Worm (Caenorhabditis elegans) whole organism, L2 larva: ENCODE measurements around the gene dnj-26.

ENCODE experiments used
- F13H6.1 ChIP-seq: sonication (generic microtip); optimal IDR thresholded peaks from 2 replicates; lab custom pipeline; 2016; ENCODE audit warnings: missing genetic modification characterization, missing compliant biosample characterization
- R02D3.7 ChIP-seq: fragments of 150-350 bp; optimal IDR thresholded peaks from 2 replicates; lab custom pipeline; 2014; ENCODE audit warnings: missing biosample characterization, missing genetic modification characterization
- Y55F3AM.14 ChIP-seq: fragments of 200-800 bp; sonication (Bioruptor generic); optimal IDR thresholded peaks from 2 replicates; lab custom pipeline; 2018; ENCODE audit warnings: mild to moderate bottlenecking, missing genetic modification characterization, missing compliant biosample characterization
- alr-1 ChIP-seq: fragments of 150-350 bp; optimal IDR thresholded peaks from 2 replicates; lab custom pipeline; 2014; ENCODE audit warnings: missing biosample characterization, missing genetic modification characterization
- aly-2 ChIP-seq: fragments of 150-350 bp; optimal IDR thresholded peaks from 2 replicates; lab custom pipeline; 2014; ENCODE audit warnings: missing biosample characterization, missing genetic modification characterization
- ama-1 ChIP-seq: fragments of 150-350 bp; optimal IDR thresholded peaks from 2 replicates; lab custom pipeline; 2018; ENCODE audit warnings: inconsistent platforms
- ceh-16 ChIP-seq: fragments of 150-350 bp; optimal IDR thresholded peaks from 2 replicates; lab custom pipeline; 2014; ENCODE audit warnings: missing biosample characterization, missing genetic modification characterization
- ceh-82 ChIP-seq: fragments of 150-350 bp; optimal IDR thresholded peaks from 2 replicates; lab custom pipeline; 2014; ENCODE audit warnings: missing biosample characterization, missing genetic modification characterization
- crh-2 ChIP-seq: sonication (generic microtip); optimal IDR thresholded peaks from 2 replicates; lab custom pipeline; 2017; ENCODE audit warnings: missing biosample characterization, missing genetic modification characterization
- dmd-4 ChIP-seq: sonication (generic microtip); optimal IDR thresholded peaks from 2 replicates; lab custom pipeline; 2017; ENCODE audit warnings: missing biosample characterization, missing genetic modification characterization
- egl-27 ChIP-seq: sonication (generic microtip); optimal IDR thresholded peaks from 3 replicates; lab custom pipeline; 2017; ENCODE audit warnings: missing biosample characterization, missing genetic modification reagents, missing genetic modification characterization
- elt-1 ChIP-seq: fragments of 150-350 bp; optimal IDR thresholded peaks from 2 replicates; lab custom pipeline; 2014; ENCODE audit warnings: missing biosample characterization, missing genetic modification characterization
- elt-3 ChIP-seq: sonication (generic microtip); optimal IDR thresholded peaks from 2 replicates; lab custom pipeline; 2017; ENCODE audit warnings: missing biosample characterization, missing genetic modification characterization
- fos-1 ChIP-seq: fragments of 150-350 bp; optimal IDR thresholded peaks from 2 replicates; lab custom pipeline; 2014; ENCODE audit warnings: missing biosample characterization, missing genetic modification characterization
- gmeb-1 ChIP-seq: fragments of 150-350 bp; optimal IDR thresholded peaks from 2 replicates; lab custom pipeline; 2014; ENCODE audit warnings: missing biosample characterization, missing genetic modification characterization
- lin-13 ChIP-seq: fragments of 150-350 bp; optimal IDR thresholded peaks from 2 replicates; lab custom pipeline; 2014; ENCODE audit warnings: missing biosample characterization, missing genetic modification reagents, missing genetic modification characterization
- lin-39 ChIP-seq: fragments of 150-350 bp; optimal IDR thresholded peaks from 2 replicates; lab custom pipeline; 2014; ENCODE audit warnings: missing biosample characterization, missing genetic modification reagents, missing genetic modification characterization
- mab-5 ChIP-seq: fragments of 150-350 bp; optimal IDR thresholded peaks from 2 replicates; lab custom pipeline; 2014; ENCODE audit warnings: missing biosample characterization, missing genetic modification characterization
- mbf-1 ChIP-seq: sonication (generic microtip); optimal IDR thresholded peaks from 2 replicates; lab custom pipeline; 2017; ENCODE audit warnings: missing biosample characterization, missing genetic modification characterization
- mdl-1 ChIP-seq, 2 experiments: fragments of 150-350 bp in 1 of 2; sonication (generic microtip) in 1 of 2; optimal IDR thresholded peaks; 2 replicates each; lab custom pipeline; 2017; ENCODE audit warnings: missing biosample characterization in 2 of 2, missing genetic modification characterization in 2 of 2
- nhr-10 ChIP-seq: sonication (generic microtip); optimal IDR thresholded peaks from 2 replicates; lab custom pipeline; 2017; ENCODE audit warnings: missing biosample characterization, missing genetic modification characterization
- nhr-11 ChIP-seq: fragments of 150-350 bp; optimal IDR thresholded peaks from 2 replicates; lab custom pipeline; 2014; ENCODE audit warnings: missing biosample characterization, missing genetic modification characterization
- nhr-12 ChIP-seq: fragments of 150-350 bp; optimal IDR thresholded peaks from 2 replicates; lab custom pipeline; 2014; ENCODE audit warnings: missing biosample characterization, missing genetic modification characterization
- nhr-21 ChIP-seq: fragments of 150-350 bp; optimal IDR thresholded peaks from 2 replicates; lab custom pipeline; 2014; ENCODE audit warnings: missing biosample characterization, missing genetic modification characterization
- nhr-23 ChIP-seq: fragments of 150-350 bp; optimal IDR thresholded peaks from 2 replicates; lab custom pipeline; 2014; ENCODE audit warnings: missing biosample characterization, missing genetic modification reagents, missing genetic modification characterization
- nhr-25 ChIP-seq: fragments of 150-350 bp; sonication (generic microtip); optimal IDR thresholded peaks from 3 replicates; lab custom pipeline; 2014; ENCODE audit warnings: missing biosample characterization, missing genetic modification characterization
- nhr-6 ChIP-seq: fragments of 150-350 bp; optimal IDR thresholded peaks from 2 replicates; lab custom pipeline; 2014; ENCODE audit warnings: missing biosample characterization, missing genetic modification characterization
- peb-1 ChIP-seq: fragments of 150-350 bp; optimal IDR thresholded peaks from 2 replicates; lab custom pipeline; 2014; ENCODE audit warnings: missing biosample characterization, missing genetic modification characterization
- sem-4 ChIP-seq: fragments of 150-350 bp; optimal IDR thresholded peaks from 2 replicates; lab custom pipeline; 2014; ENCODE audit warnings: missing biosample characterization, missing genetic modification reagents, missing genetic modification characterization
- skn-1 ChIP-seq: sonication (generic microtip); optimal IDR thresholded peaks from 2 replicates; lab custom pipeline; 2017; ENCODE audit warnings: missing biosample characterization, missing genetic modification characterization
- sma-3 ChIP-seq: sonication (generic microtip); optimal IDR thresholded peaks from 2 replicates; lab custom pipeline; 2016; ENCODE audit warnings: missing genetic modification reagents, missing genetic modification characterization, missing compliant biosample characterization
- sma-9 ChIP-seq, 2 experiments: fragments of 150-350 bp in 1 of 2; sonication (generic microtip) in 1 of 2; optimal IDR thresholded peaks; 2 replicates each; lab custom pipeline; 2014 to 2016; ENCODE audit warnings: missing genetic modification characterization in 2 of 2, mild to moderate bottlenecking in 1 of 2, missing biosample characterization in 1 of 2, missing compliant biosample characterization in 1 of 2, missing genetic modification reagents in 1 of 2, moderate library complexity in 1 of 2
- snpc-4 ChIP-seq: fragments of 150-350 bp; optimal IDR thresholded peaks from 2 replicates; lab custom pipeline; 2014; ENCODE audit warnings: missing biosample characterization, missing genetic modification characterization
- unc-39 ChIP-seq: fragments of 150-350 bp; optimal IDR thresholded peaks from 2 replicates; lab custom pipeline; 2014; ENCODE audit warnings: missing biosample characterization, missing genetic modification characterization
- unc-55 ChIP-seq: fragments of 150-350 bp; sonication (generic microtip); optimal IDR thresholded peaks from 3 replicates; lab custom pipeline; 2014; ENCODE audit warnings: missing biosample characterization, missing genetic modification reagents, missing genetic modification characterization
- zag-1 ChIP-seq: fragments of 150-350 bp; optimal IDR thresholded peaks from 2 replicates; lab custom pipeline; 2014; ENCODE audit warnings: missing biosample characterization, missing genetic modification characterization
- ztf-1 ChIP-seq: fragments of 200-800 bp; sonication (Bioruptor generic); conservative IDR thresholded peaks from 2 replicates; pipeline ENCODE4 v1.3.6; 2022; ENCODE audit warnings: missing genetic modification characterization, missing compliant biosample characterization
- ztf-4 ChIP-seq: fragments of 150-350 bp; optimal IDR thresholded peaks from 2 replicates; lab custom pipeline; 2014; ENCODE audit warnings: missing biosample characterization, missing genetic modification characterization

dnj-26 gene

ce11 chrIV:12252579-12252978 lies at the start of gene dnj-26:
TSS of gene dnj-26 (minus strand) at chrIV:12252679.
- TF ChIP-seq ztf-4 (tag; lab: Kevin White, UChicago) (no peak), elt-1 (tag; lab: Kevin White, UChicago) (no peak), alr-1 (tag; lab: Kevin White, UChicago) (no peak), nhr-6 (no peak), snpc-4 (tag; lab: Kevin White, UChicago) (no peak), nhr-21 (tag; lab: Kevin White, UChicago) (no peak), egl-27 (tag; lab: Kevin White, UChicago) (no peak), sma-3 (no peak), skn-1 (tag; lab: Kevin White, UChicago) (no peak), mab-5 (tag; lab: Kevin White, UChicago) (no peak), elt-3 (tag; lab: Kevin White, UChicago) (no peak), ceh-82 (tag; lab: Kevin White, UChicago) (no peak), unc-55 (GFP tag; lab: Kevin White, UChicago) (no peak)

- TF ChIP-seq sma-9 (GFP tag; optimal IDR thresholded peaks at IDR 0.05; lab: Kevin White, UChicago) (no peak), sma-9 (tag; optimal IDR thresholded peaks at IDR 0.05; lab: Kevin White, UChicago) (no peak), nhr-12 (no peak), nhr-11 (tag; lab: Kevin White, UChicago) (no peak), Y55F3AM.14 (no peak), sem-4 (tag; lab: Kevin White, UChicago) (no peak), aly-2 (tag; lab: Kevin White, UChicago) (no peak), ztf-1 (GFP tag; lab: Robert Waterston, UW) (no peak), elt-1 (tag; lab: Kevin White, UChicago) (no peak), gmeb-1 (no peak), mbf-1 (tag; lab: Kevin White, UChicago) (no peak), unc-39 (tag; lab: Kevin White, UChicago) (no peak), dmd-4 (tag; lab: Kevin White, UChicago) (no peak)
- TF ChIP-seq, all 48 proteins: peak for 0
Measured at ce11 chrIV:12301161-12301560, 48.7 kb upstream of the dnj-26 start, which contains the start of gene oac-59. TSS of gene oac-59 (minus strand) at chrIV:12301261.

ce11 chrIV:12290744-12291143 lies 38.3 kb upstream of the dnj-26 start, which contains the start of gene C42C1.8:
TSS of gene C42C1.8 (plus strand) at chrIV:12291044.
- TF ChIP-seq unc-55 (GFP tag; lab: Kevin White, UChicago), result no peak
- no peak for TF ChIP-seq elt-3 (tag; lab: Kevin White, UChicago)
- no peak for TF ChIP-seq egl-27 (tag; lab: Kevin White, UChicago)
- no peak for TF ChIP-seq R02D3.7 (tag; lab: Kevin White, UChicago)
- TF ChIP-seq peb-1 (tag; lab: Kevin White, UChicago), result no peak
- no peak for TF ChIP-seq gmeb-1
- TF ChIP-seq mbf-1 (tag; lab: Kevin White, UChicago), result no peak
- no peak for TF ChIP-seq sem-4 (tag; lab: Kevin White, UChicago)
- TF ChIP-seq fos-1 (tag; lab: Kevin White, UChicago), result no peak
- TF ChIP-seq nhr-12, result no peak
- no peak for TF ChIP-seq zag-1 (tag; lab: Kevin White, UChicago)
- no peak for TF ChIP-seq F13H6.1 (tag; lab: Kevin White, UChicago)
- no peak for TF ChIP-seq sma-3
- TF ChIP-seq ceh-82 (tag; lab: Kevin White, UChicago), result no peak
- TF ChIP-seq elt-1 (tag; lab: Kevin White, UChicago), result no peak
- TF ChIP-seq ceh-16 (tag; lab: Kevin White, UChicago), result no peak
- TF ChIP-seq, all 48 proteins: peak for 0

- no peak for TF ChIP-seq mdl-1 (tag; optimal IDR thresholded peaks at IDR 0.05; lab: Kevin White, UChicago)
- TF ChIP-seq skn-1 (tag; lab: Kevin White, UChicago), result no peak
- no peak for TF ChIP-seq nhr-23 (tag; lab: Kevin White, UChicago)
- no peak for TF ChIP-seq crh-2 (tag; lab: Kevin White, UChicago)
- TF ChIP-seq sma-3, result no peak
- TF ChIP-seq egl-27 (tag; lab: Kevin White, UChicago), result no peak
- no peak for TF ChIP-seq nhr-25 (tag; lab: Kevin White, UChicago)
- TF ChIP-seq nhr-6, result no peak
- no peak for TF ChIP-seq ztf-1 (GFP tag; lab: Robert Waterston, UW)
- TF ChIP-seq ama-1 (lab: Kevin White, UChicago), result no peak
- no peak for TF ChIP-seq nhr-10
- no peak for TF ChIP-seq lin-13 (GFP tag; lab: Kevin White, UChicago)
- no peak for TF ChIP-seq Y55F3AM.14
- TF ChIP-seq lin-39 (tag; lab: Kevin White, UChicago), result no peak
- TF ChIP-seq, all 48 proteins: peak for 0
Measured at ce11 chrIV:12289149-12289548, 36.7 kb upstream of the dnj-26 start, which contains the start of gene C42C1.9. TSS of gene C42C1.9 (plus strand) at chrIV:12289449.
